Worm (Caenorhabditis elegans) whole organism, L4 larva: ENCODE data around the gene C12D8.9.

Experiments
- F26F4.8 ChIP-seq: fragments of 200-800 bp; sonication (Bioruptor generic); conservative IDR thresholded peaks from 2 replicates; pipeline ENCODE4 v1.3.6; 2022; ENCODE audit warnings: missing genetic modification characterization, missing compliant biosample characterization
- Y5F2A.4 ChIP-seq: fragments of 200-800 bp; sonication (Bioruptor generic); optimal IDR thresholded peaks from 2 replicates; lab custom pipeline; 2018; ENCODE audit warnings: mild to moderate bottlenecking, missing genetic modification characterization, missing compliant biosample characterization
- ZK546.5 ChIP-seq, 2 experiments: sonication (generic microtip); optimal IDR thresholded peaks; 2 replicates each; lab custom pipeline; 2017; ENCODE audit warnings: missing biosample characterization in 2 of 2, missing genetic modification characterization in 2 of 2
- aha-1 ChIP-seq: fragments of 150-350 bp; peaks from one replicate; lab custom pipeline; 2014; ENCODE audit warnings: missing biosample characterization, missing genetic modification characterization
- ama-1 ChIP-seq: fragments of 150-350 bp; optimal IDR thresholded peaks from 2 replicates; lab custom pipeline; 2014; ENCODE audit warnings: inconsistent platforms, mixed read lengths
- arid-1 ChIP-seq: fragments of 200-800 bp; sonication (Bioruptor generic); conservative IDR thresholded peaks from 2 replicates; pipeline ENCODE4 v1.3.6; 2022; ENCODE audit warnings: missing genetic modification reagents, missing genetic modification characterization, missing compliant biosample characterization
- ceh-82 ChIP-seq: sonication (generic microtip); optimal IDR thresholded peaks from 2 replicates; lab custom pipeline; 2017; ENCODE audit warnings: missing biosample characterization, missing genetic modification characterization
- ces-1 ChIP-seq: fragments of 150-350 bp; sonication (generic microtip); optimal IDR thresholded peaks from 4 replicates; lab custom pipeline; 2014; ENCODE audit warnings: missing biosample characterization, missing genetic modification reagents, missing genetic modification characterization
- ctbp-1 ChIP-seq: fragments of 200-800 bp; sonication (Bioruptor generic); IDR thresholded peaks from 2 replicates; pipeline ENCODE4 v1.3.6; 2022; ENCODE audit warnings: missing genetic modification reagents, missing genetic modification characterization, missing compliant biosample characterization
- daf-16 ChIP-seq, 3 experiments: sonication (generic microtip); optimal IDR thresholded peaks; 2 replicates each; lab custom pipeline; 2016 to 2017; ENCODE audit warnings: missing genetic modification characterization in 3 of 3, missing genetic modification reagents in 3 of 3, mild to moderate bottlenecking in 2 of 3, missing compliant biosample characterization in 2 of 3, missing biosample characterization in 1 of 3, moderate library complexity in 1 of 3
- dmd-8 ChIP-seq: fragments of 200-800 bp; sonication (Bioruptor generic); IDR thresholded peaks from 2 replicates; pipeline ENCODE4 v1.3.6; 2022; ENCODE audit warnings: missing genetic modification characterization, missing compliant biosample characterization
- duxl-1 ChIP-seq: sonication (generic microtip); optimal IDR thresholded peaks from 2 replicates; lab custom pipeline; 2016; ENCODE audit warnings: mild to moderate bottlenecking, missing genetic modification characterization, moderate library complexity, missing compliant biosample characterization; ENCODE audit not compliant: poor library complexity
- dve-1 ChIP-seq: sonication (generic microtip); optimal IDR thresholded peaks from 2 replicates; lab custom pipeline; 2017; ENCODE audit warnings: antibody characterized with exemption, mild to moderate bottlenecking, missing genetic modification characterization, missing compliant biosample characterization; ENCODE audit not compliant: insufficient read depth
- hif-1 ChIP-seq, 2 experiments: sonication (generic microtip); optimal IDR thresholded peaks; 2 replicates each; lab custom pipeline; 2016 to 2017; ENCODE audit warnings: missing compliant biosample characterization in 2 of 2, missing genetic modification characterization in 2 of 2, missing genetic modification reagents in 2 of 2, missing genotype in 2 of 2, mild to moderate bottlenecking in 1 of 2
- hlh-11 ChIP-seq: fragments of 200-800 bp; sonication (Bioruptor generic); optimal IDR thresholded peaks from 2 replicates; lab custom pipeline; 2018; ENCODE audit warnings: mild to moderate bottlenecking, missing genetic modification characterization, missing compliant biosample characterization
- hmg-1.1 ChIP-seq: fragments of 200-800 bp; sonication (Bioruptor generic); IDR thresholded peaks from 2 replicates; pipeline ENCODE4 v1.3.6; 2022; ENCODE audit warnings: missing genetic modification reagents, missing genetic modification characterization, missing compliant biosample characterization
- lin-1 ChIP-seq: fragments of 200-800 bp; sonication (Bioruptor generic); IDR thresholded peaks from 2 replicates; pipeline ENCODE4 v1.3.6; 2022; ENCODE audit warnings: missing genetic modification reagents, missing genetic modification characterization, missing compliant biosample characterization
- lin-39 ChIP-seq: fragments of 150-350 bp; optimal IDR thresholded peaks from 2 replicates; lab custom pipeline; 2014; ENCODE audit warnings: missing biosample characterization, missing genetic modification reagents, missing genetic modification characterization
- lsy-2 ChIP-seq, 2 experiments: fragments of 150-350 bp in 1 of 2; sonication (generic microtip) in 1 of 2; optimal IDR thresholded peaks; 2 replicates each; lab custom pipeline; 2014 to 2017; ENCODE audit warnings: missing biosample characterization in 2 of 2, missing genetic modification characterization in 2 of 2
- madf-9 ChIP-seq: fragments of 200-800 bp; sonication (Bioruptor generic); conservative IDR thresholded peaks from 2 replicates; pipeline ENCODE4 v1.3.6; 2022; ENCODE audit warnings: missing genetic modification reagents, missing genetic modification characterization, missing compliant biosample characterization
- mdl-1 ChIP-seq, 2 experiments: fragments of 150-350 bp in 1 of 2; sonication (generic microtip) in 1 of 2; optimal IDR thresholded peaks; 2 replicates each; lab custom pipeline; 2014 to 2017; ENCODE audit warnings: missing biosample characterization in 2 of 2, missing genetic modification characterization in 2 of 2
- mdt-29 ChIP-seq: fragments of 200-800 bp; sonication (Bioruptor generic); IDR thresholded peaks from 2 replicates; pipeline ENCODE4 v1.3.6; 2022; ENCODE audit warnings: missing genetic modification reagents, missing genetic modification characterization, missing compliant biosample characterization
- mes-2 ChIP-seq: sonication (generic microtip); optimal IDR thresholded peaks from 2 replicates; lab custom pipeline; 2016; ENCODE audit warnings: missing genotype, mild to moderate bottlenecking, missing genetic modification characterization, missing compliant biosample characterization; ENCODE audit not compliant: poor library complexity, severe bottlenecking
- nhr-10 ChIP-seq: fragments of 150-350 bp; optimal IDR thresholded peaks from 2 replicates; lab custom pipeline; 2014; ENCODE audit warnings: missing biosample characterization, missing genetic modification characterization
- nhr-102 ChIP-seq: sonication (generic microtip); optimal IDR thresholded peaks from 2 replicates; lab custom pipeline; 2016; ENCODE audit warnings: mild to moderate bottlenecking, missing genetic modification characterization, moderate library complexity, missing compliant biosample characterization
- nhr-111 ChIP-seq: fragments of 200-800 bp; sonication (Bioruptor generic); optimal IDR thresholded peaks from 2 replicates; lab custom pipeline; 2018; ENCODE audit warnings: mild to moderate bottlenecking, missing genetic modification characterization, missing compliant biosample characterization
- nhr-41 ChIP-seq: fragments of 200-800 bp; sonication (Bioruptor generic); IDR thresholded peaks from 2 replicates; pipeline ENCODE4 v1.3.6; 2022; ENCODE audit warnings: missing genetic modification reagents, missing genetic modification characterization, missing compliant biosample characterization
- nhr-42 ChIP-seq: fragments of 200-800 bp; sonication (Bioruptor generic); IDR thresholded peaks from 2 replicates; pipeline ENCODE4 v1.3.6; 2022; ENCODE audit warnings: missing genetic modification characterization, missing compliant biosample characterization
- nhr-48 ChIP-seq: sonication (generic microtip); optimal IDR thresholded peaks from 2 replicates; lab custom pipeline; 2016; ENCODE audit warnings: mild to moderate bottlenecking, missing genetic modification characterization, missing compliant biosample characterization
- nhr-6 ChIP-seq: fragments of 150-350 bp; optimal IDR thresholded peaks from 2 replicates; lab custom pipeline; 2014; ENCODE audit warnings: missing biosample characterization, missing genetic modification characterization
- nhr-76 ChIP-seq: fragments of 150-350 bp; optimal IDR thresholded peaks from 2 replicates; lab custom pipeline; 2014; ENCODE audit warnings: missing biosample characterization, missing genetic modification characterization
- rbr-2 ChIP-seq: sonication (generic microtip); optimal IDR thresholded peaks from 2 replicates; lab custom pipeline; 2016; ENCODE audit warnings: missing genotype, missing genetic modification characterization, missing compliant biosample characterization
- snpc-1.2 ChIP-seq: fragments of 200-800 bp; sonication (Bioruptor generic); IDR thresholded peaks from 2 replicates; pipeline ENCODE4 v1.3.6; 2022; ENCODE audit warnings: missing genetic modification reagents, missing genetic modification characterization, missing compliant biosample characterization
- snpc-4 ChIP-seq: fragments of 150-350 bp; optimal IDR thresholded peaks from 2 replicates; lab custom pipeline; 2014; ENCODE audit warnings: missing biosample characterization, missing genetic modification characterization
- spr-1 ChIP-seq: sonication (generic microtip); optimal IDR thresholded peaks from 2 replicates; lab custom pipeline; 2016; ENCODE audit warnings: mild to moderate bottlenecking, missing genetic modification characterization, missing compliant biosample characterization
- unc-39 ChIP-seq: sonication (generic microtip); optimal IDR thresholded peaks from 2 replicates; lab custom pipeline; 2017; ENCODE audit warnings: missing biosample characterization, missing genetic modification characterization
- zag-1 ChIP-seq: fragments of 150-350 bp; optimal IDR thresholded peaks from 2 replicates; lab custom pipeline; 2014; ENCODE audit warnings: missing biosample characterization, missing genetic modification characterization
- zfp-3 ChIP-seq: fragments of 200-800 bp; sonication (Bioruptor generic); conservative IDR thresholded peaks from 2 replicates; pipeline ENCODE4 v1.3.6; 2022; ENCODE audit warnings: missing genetic modification reagents, missing genetic modification characterization, missing compliant biosample characterization
- zip-2 ChIP-seq: fragments of 150-350 bp; optimal IDR thresholded peaks from 2 replicates; lab custom pipeline; 2014; ENCODE audit warnings: missing biosample characterization, missing genetic modification characterization
- ztf-11 ChIP-seq: fragments of 150-350 bp; optimal IDR thresholded peaks from 2 replicates; lab custom pipeline; 2014; ENCODE audit warnings: missing biosample characterization, missing genetic modification characterization

The C12D8.9 gene

DNA sequence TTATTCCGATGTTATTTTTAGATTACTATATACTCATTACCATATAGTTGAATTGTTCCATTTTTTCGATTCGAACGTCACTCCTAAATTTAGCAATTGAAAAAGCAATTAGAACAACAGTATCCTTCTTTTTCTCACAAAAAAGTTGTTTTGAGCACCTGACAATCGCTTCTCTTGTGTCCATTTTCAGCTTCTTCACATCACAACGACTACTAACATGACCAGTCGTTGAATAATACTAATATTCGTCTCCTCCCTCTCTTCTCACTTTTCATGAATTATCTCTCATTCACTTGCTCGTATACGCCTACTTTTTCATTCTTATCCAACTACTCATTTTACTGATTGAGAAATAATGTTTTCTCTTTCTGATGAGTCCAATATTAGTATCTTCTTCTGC lies 26.3 kb downstream of the C12D8.9 start, which contains the start of gene ZK856.14:
TSS of gene ZK856.14 (plus strand) at position 301 of the 400 bp plus-strand sequence.
- TF ChIP-seq arid-1 (GFP tag; lab: Robert Waterston, UW) (no peak), ces-1 (no peak), nhr-76 (tag; lab: Kevin White, UChicago) (no peak), nhr-111 (GFP tag; lab: Kevin White, UChicago) (no peak), snpc-4 (tag; lab: Kevin White, UChicago) (no peak), nhr-48 (no peak), dve-1 (no peak), madf-9 (no peak), mes-2 (tag; lab: Kevin White, UChicago) (no peak), nhr-102 (tag; lab: Kevin White, UChicago) (no peak)

ce11 chrV:10212627-10213026 lies 30.4 kb downstream of the C12D8.9 start, which contains the start of gene hpo-40:
TSS of gene hpo-40 (plus strand) at chrV:10212927.
- TF ChIP-seq mdt-29, result no peak
- no peak for TF ChIP-seq hif-1 (tag; optimal IDR thresholded peaks at IDR 0.05; lab: Kevin White, UChicago)
- TF ChIP-seq daf-16 (GFP tag; optimal IDR thresholded peaks at IDR 0.05; lab: Kevin White, UChicago), result no peak
- TF ChIP-seq daf-16 (tag; optimal IDR thresholded peaks at IDR 0.05; lab: Kevin White, UChicago), result no peak
- TF ChIP-seq spr-1 (tag; lab: Kevin White, UChicago), result no peak
- no peak for TF ChIP-seq aha-1 (tag; lab: Kevin White, UChicago)
- no peak for TF ChIP-seq lin-39 (tag; lab: Kevin White, UChicago)
- no peak for TF ChIP-seq lsy-2 (tag; optimal IDR thresholded peaks at IDR 0.05; lab: Kevin White, UChicago)
- TF ChIP-seq nhr-6 (tag; lab: Kevin White, UChicago), result no peak
- TF ChIP-seq F26F4.8 (GFP tag; lab: Robert Waterston, UW), result no peak

ce11 chrV:10212027-10212426 lies 31.0 kb downstream of the C12D8.9 start, which contains the start of gene zhit-3:
TSS of gene zhit-3 (minus strand) at chrV:10212127.
- TF ChIP-seq ztf-11, result no peak
- TF ChIP-seq nhr-42 (GFP tag; lab: Robert Waterston, UW), result no peak
- no peak for TF ChIP-seq hlh-11 (tag; lab: Kevin White, UChicago)
- TF ChIP-seq ZK546.5 (tag; optimal IDR thresholded peaks at IDR 0.05; lab: Kevin White, UChicago), result no peak
- TF ChIP-seq mdl-1 (tag; optimal IDR thresholded peaks at IDR 0.05; lab: Kevin White, UChicago), result no peak
- no peak for TF ChIP-seq dmd-8 (GFP tag; lab: Robert Waterston, UW)
- TF ChIP-seq nhr-10 (tag; lab: Kevin White, UChicago), result no peak
- TF ChIP-seq zip-2, result no peak
- no peak for TF ChIP-seq lin-1 (GFP tag; lab: Robert Waterston, UW)
- no peak for TF ChIP-seq ceh-82 (tag; lab: Kevin White, UChicago)
- no peak for TF ChIP-seq aha-1 (tag; lab: Kevin White, UChicago)
- TF ChIP-seq daf-16 (GFP tag; optimal IDR thresholded peaks at IDR 0.05; lab: Kevin White, UChicago), result no peak
- TF ChIP-seq daf-16 (tag; optimal IDR thresholded peaks at IDR 0.05; lab: Kevin White, UChicago), result no peak

- no peak for TF ChIP-seq hmg-1.1 (GFP tag; lab: Robert Waterston, UW)
- peak; percentile 35 for TF ChIP-seq duxl-1 (tag; lab: Kevin White, UChicago)
- no peak for TF ChIP-seq zag-1 (tag; lab: Kevin White, UChicago)
- TF ChIP-seq ama-1 (lab: Kevin White, UChicago), result no peak
These were observed 32.8 kb downstream of the C12D8.9 start, which contains the start of gene tftc-3 for ce11 chrV:10210244-10210643. TSS of gene tftc-3 (minus strand) at chrV:10210344.

DNA sequence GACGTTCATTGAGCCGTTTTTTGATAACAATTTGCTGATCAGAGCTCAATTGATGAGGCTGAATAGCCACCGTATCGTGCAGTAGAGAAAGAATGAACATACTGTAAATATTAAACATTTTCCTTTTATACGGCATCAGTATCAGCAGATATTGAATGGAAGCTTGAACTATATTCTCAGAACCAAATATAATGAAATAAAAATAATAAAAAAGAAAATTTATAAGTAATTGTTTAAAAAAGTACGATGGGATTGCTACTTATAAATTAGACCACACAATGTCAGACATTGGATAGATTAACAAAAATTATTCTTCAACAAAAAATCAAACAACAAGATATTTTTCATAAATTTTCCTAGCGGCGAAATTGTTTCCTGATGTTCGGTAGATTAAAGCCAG lies 36.5 kb downstream of the C12D8.9 start, which contains the start of gene rpc-25:
TSS of gene rpc-25 (minus strand) at position 101 of the 400 bp plus-strand sequence.
- TF ChIP-seq Y5F2A.4 (no peak), zfp-3 (no peak), unc-39 (tag; lab: Kevin White, UChicago) (no peak), rbr-2 (no peak), nhr-41 (GFP tag; lab: Robert Waterston, UW) (no peak), ctbp-1 (GFP tag; lab: Robert Waterston, UW) (no peak), snpc-1.2 (no peak)
- TF ChIP-seq, all 104 proteins: peak for 0
